Worm (Caenorhabditis elegans) whole organism, mixed stage, embryonic: ENCODE data around the gene mlp-1.

Source experiments
- ceh-43 ChIP-seq: fragments of 200-800 bp; sonication (Bioruptor generic); optimal IDR thresholded peaks from 2 replicates; lab custom pipeline; 2018; ENCODE audit warnings: mild to moderate bottlenecking, missing genetic modification characterization, moderate library complexity, missing compliant biosample characterization
- ceh-83 ChIP-seq: fragments of 200-800 bp; sonication (Bioruptor generic); optimal IDR thresholded peaks from 2 replicates; lab custom pipeline; 2018; ENCODE audit warnings: mild to moderate bottlenecking, missing genetic modification characterization, missing compliant biosample characterization
- cnd-1 ChIP-seq: fragments of 200-800 bp; sonication (Bioruptor generic); optimal IDR thresholded peaks from 2 replicates; lab custom pipeline; 2018; ENCODE audit warnings: mild to moderate bottlenecking, missing genetic modification characterization, missing compliant biosample characterization
- elt-3 ChIP-seq: fragments of 150-350 bp; optimal IDR thresholded peaks from 2 replicates; lab custom pipeline; 2014; ENCODE audit warnings: missing biosample characterization, missing genetic modification characterization
- lin-13 ChIP-seq: fragments of 150-350 bp; optimal IDR thresholded peaks from 2 replicates; lab custom pipeline; 2014; ENCODE audit warnings: missing biosample characterization, missing genetic modification characterization
- mls-2 ChIP-seq: sonication (generic microtip); optimal IDR thresholded peaks from 2 replicates; lab custom pipeline; 2016; ENCODE audit warnings: mild to moderate bottlenecking, missing genetic modification characterization, moderate library complexity, missing compliant biosample characterization
- nhr-12 ChIP-seq: fragments of 150-350 bp; optimal IDR thresholded peaks from 2 replicates; lab custom pipeline; 2014; ENCODE audit warnings: missing biosample characterization, missing genetic modification characterization
- nhr-2 ChIP-seq: fragments of 150-350 bp; optimal IDR thresholded peaks from 2 replicates; lab custom pipeline; 2014; ENCODE audit warnings: missing biosample characterization, missing genetic modification characterization
- nhr-76 ChIP-seq: sonication (generic microtip); optimal IDR thresholded peaks from 2 replicates; lab custom pipeline; 2017; ENCODE audit warnings: missing biosample characterization, missing genetic modification characterization
- sptf-1 ChIP-seq: sonication (generic microtip); optimal IDR thresholded peaks from 2 replicates; lab custom pipeline; 2017; ENCODE audit warnings: mild to moderate bottlenecking, missing genetic modification characterization, moderate library complexity, missing compliant biosample characterization
- unc-39 ChIP-seq: fragments of 150-350 bp; optimal IDR thresholded peaks from 2 replicates; lab custom pipeline; 2014; ENCODE audit warnings: missing biosample characterization, missing genetic modification characterization
- unc-62 ChIP-seq: fragments of 150-350 bp; optimal IDR thresholded peaks from 2 replicates; lab custom pipeline; 2014; ENCODE audit warnings: missing biosample characterization, missing genetic modification reagents, missing genetic modification characterization

ce11 chrIII:5932853-5933252 lies 42.0 kb downstream of the mlp-1 start, which contains the start of gene zmp-1:
- TF ChIP-seq mls-2 (tag; lab: Kevin White, UChicago) (no peak), elt-3 (tag; lab: Kevin White, UChicago) (no peak), ceh-83 (GFP tag; lab: Kevin White, UChicago) (no peak), unc-39 (no peak), unc-62 (GFP tag; lab: Kevin White, UChicago) (no peak), lin-13 (tag; lab: Kevin White, UChicago) (no peak), cnd-1 (no peak), sptf-1 (tag; lab: Kevin White, UChicago) (no peak), nhr-76 (tag; lab: Kevin White, UChicago) (no peak), nhr-2 (no peak), nhr-12 (tag; lab: Kevin White, UChicago) (no peak), ceh-43 (GFP tag; lab: Kevin White, UChicago) (no peak)
